Worm (Caenorhabditis elegans) whole organism, young adult: ENCODE results near the gene srsx-16.

Source experiments
- B0035.1 ChIP-seq: sonication (generic microtip); optimal IDR thresholded peaks from 2 replicates; lab custom pipeline; 2016; ENCODE audit warnings: missing genetic modification characterization, mild to moderate bottlenecking, missing compliant biosample characterization, missing genotype, missing genetic modification reagents
- B0336.3 ChIP-seq: fragments of 200-800 bp; sonication (Bioruptor generic); IDR thresholded peaks from 2 replicates; pipeline ENCODE4 v1.3.6; 2022; ENCODE audit warnings: missing genetic modification characterization, missing compliant biosample characterization
- C06A6.2 ChIP-seq: fragments of 200-800 bp; sonication (Bioruptor generic); conservative IDR thresholded peaks from 2 replicates; pipeline ENCODE4 v1.3.6; 2022; ENCODE audit warnings: missing genetic modification characterization, missing compliant biosample characterization
- F39B2.1 ChIP-seq: fragments of 200-800 bp; sonication (Bioruptor generic); IDR thresholded peaks from 2 replicates; pipeline ENCODE4 v1.3.6; 2022; ENCODE audit warnings: missing genetic modification reagents, missing genetic modification characterization, missing compliant biosample characterization
- Y53F4B.3 ChIP-seq: fragments of 200-800 bp; sonication (Bioruptor generic); IDR thresholded peaks from 2 replicates; pipeline ENCODE4 v1.3.6; 2022; ENCODE audit warnings: missing genetic modification reagents, missing genetic modification characterization, missing compliant biosample characterization
- Y53G8AR.9 ChIP-seq: fragments of 200-800 bp; sonication (Bioruptor generic); conservative IDR thresholded peaks from 2 replicates; pipeline ENCODE4 v1.3.6; 2022; ENCODE audit warnings: missing genetic modification reagents, missing genetic modification characterization, missing compliant biosample characterization
- Y67H2A.10 ChIP-seq: fragments of 200-800 bp; sonication (Bioruptor generic); conservative IDR thresholded peaks from 2 replicates; pipeline ENCODE4 v1.3.6; 2022; ENCODE audit warnings: missing genetic modification reagents, missing genetic modification characterization, missing compliant biosample characterization
- ZK185.1 ChIP-seq: sonication (generic microtip); optimal IDR thresholded peaks from 2 replicates; lab custom pipeline; 2016; ENCODE audit warnings: mild to moderate bottlenecking, missing genetic modification characterization, missing compliant biosample characterization; ENCODE audit not compliant: poor library complexity, severe bottlenecking
- akir-1 ChIP-seq: fragments of 200-800 bp; sonication (Bioruptor generic); optimal IDR thresholded peaks from 2 replicates; lab custom pipeline; 2018; ENCODE audit warnings: mild to moderate bottlenecking, missing genetic modification characterization, moderate library complexity, missing compliant biosample characterization
- atf-7 ChIP-seq: sonication (generic microtip); optimal IDR thresholded peaks from 2 replicates; lab custom pipeline; 2017; ENCODE audit warnings: mild to moderate bottlenecking, missing genetic modification characterization, missing compliant biosample characterization
- attf-3 ChIP-seq: fragments of 200-800 bp; sonication (Bioruptor generic); conservative IDR thresholded peaks from 2 replicates; pipeline ENCODE4 v1.3.6; 2022; ENCODE audit warnings: missing genetic modification reagents, missing genetic modification characterization, missing compliant biosample characterization
- ccch-3 ChIP-seq: fragments of 200-800 bp; sonication (Bioruptor generic); optimal IDR thresholded peaks from 2 replicates; lab custom pipeline; 2018; ENCODE audit warnings: mild to moderate bottlenecking, missing genetic modification characterization, missing compliant biosample characterization
- cebp-1 ChIP-seq, 2 experiments: fragments of 200-800 bp in 1 of 2; sonication (Bioruptor generic) in 1 of 2; sonication (generic microtip) in 1 of 2; IDR thresholded peaks in 1 of 2; optimal IDR thresholded peaks in 1 of 2; 2 replicates each; pipeline versions ENCODE4 v1.3.6 to Lab custom; 2017 to 2022; ENCODE audit warnings: missing compliant biosample characterization in 2 of 2, missing genetic modification characterization in 2 of 2, mild to moderate bottlenecking in 1 of 2, missing genetic modification reagents in 1 of 2, moderate library complexity in 1 of 2
- ceh-91 ChIP-seq: fragments of 200-800 bp; sonication (Bioruptor generic); IDR thresholded peaks from 2 replicates; pipeline ENCODE4 v1.3.6; 2022; ENCODE audit warnings: missing genetic modification reagents, missing genetic modification characterization, missing compliant biosample characterization
- dox-1 ChIP-seq: fragments of 200-800 bp; sonication (Bioruptor generic); IDR thresholded peaks from 2 replicates; pipeline ENCODE4 v1.3.6; 2022; ENCODE audit warnings: missing genetic modification reagents, missing genetic modification characterization, missing compliant biosample characterization
- dpff-1 ChIP-seq: sonication (generic microtip); optimal IDR thresholded peaks from 2 replicates; lab custom pipeline; 2017; ENCODE audit warnings: mild to moderate bottlenecking, missing genetic modification characterization, missing compliant biosample characterization
- egrh-3 ChIP-seq: fragments of 200-800 bp; sonication (Bioruptor generic); IDR thresholded peaks from 2 replicates; pipeline ENCODE4 v1.3.6; 2022; ENCODE audit warnings: missing genetic modification reagents, missing genetic modification characterization, missing compliant biosample characterization
- ekl-4 ChIP-seq: fragments of 200-800 bp; sonication (Bioruptor generic); IDR thresholded peaks from 2 replicates; pipeline ENCODE4 v1.3.6; 2022; ENCODE audit warnings: missing genetic modification reagents, missing genetic modification characterization, missing compliant biosample characterization
- fkh-3 ChIP-seq: sonication (generic microtip); optimal IDR thresholded peaks from 2 replicates; lab custom pipeline; 2016; ENCODE audit warnings: mild to moderate bottlenecking, missing genetic modification characterization, missing compliant biosample characterization
- hlh-12 ChIP-seq: sonication (generic microtip); optimal IDR thresholded peaks from 2 replicates; lab custom pipeline; 2016; ENCODE audit warnings: missing genetic modification characterization, missing compliant biosample characterization
- hmg-1.2 ChIP-seq: fragments of 200-800 bp; sonication (Bioruptor generic); IDR thresholded peaks from 2 replicates; pipeline ENCODE4 v1.3.6; 2022; ENCODE audit warnings: missing genetic modification reagents, missing genetic modification characterization, missing compliant biosample characterization
- hrde-1 ChIP-seq: sonication (generic microtip); optimal IDR thresholded peaks from 2 replicates; lab custom pipeline; 2016; ENCODE audit warnings: missing genetic modification characterization, mild to moderate bottlenecking, missing compliant biosample characterization, moderate library complexity, missing genotype, missing genetic modification reagents, borderline replicate concordance
- hsf-1 ChIP-seq: fragments of 200-800 bp; sonication (Bioruptor generic); IDR thresholded peaks from 2 replicates; pipeline ENCODE4 v1.3.6; 2022; ENCODE audit warnings: missing genetic modification reagents, missing genetic modification characterization, missing compliant biosample characterization
- lin-35 ChIP-seq, 3 experiments: fragments of 150-350 bp in 2 of 3; sonication (generic microtip) in 1 of 3; optimal IDR thresholded peaks; 2 replicates each; lab custom pipeline; 2014 to 2018; ENCODE audit warnings: missing biosample characterization in 3 of 3, missing genetic modification characterization in 3 of 3, missing genetic modification reagents in 3 of 3
- lin-54 ChIP-seq: fragments of 200-800 bp; sonication (Bioruptor generic); optimal IDR thresholded peaks from 2 replicates; lab custom pipeline; 2018; ENCODE audit warnings: mild to moderate bottlenecking, missing genetic modification characterization, missing compliant biosample characterization
- madf-10 ChIP-seq: sonication (generic microtip); optimal IDR thresholded peaks from 2 replicates; lab custom pipeline; 2016; ENCODE audit warnings: mild to moderate bottlenecking, missing genetic modification characterization, missing compliant biosample characterization
- mel-28 ChIP-seq: sonication (generic microtip); optimal IDR thresholded peaks from 2 replicates; lab custom pipeline; 2016; ENCODE audit warnings: borderline replicate concordance, mild to moderate bottlenecking, missing genetic modification characterization, missing compliant biosample characterization
- mes-4 ChIP-seq: sonication (generic microtip); optimal IDR thresholded peaks from 2 replicates; lab custom pipeline; 2016; ENCODE audit warnings: missing genotype, missing genetic modification characterization, missing compliant biosample characterization
- nfyb-1 ChIP-seq: fragments of 200-800 bp; sonication (Bioruptor generic); IDR thresholded peaks from 2 replicates; pipeline ENCODE4 v1.3.6; 2022; ENCODE audit warnings: missing genetic modification reagents, missing genetic modification characterization, missing compliant biosample characterization
- nhr-27 ChIP-seq: fragments of 200-800 bp; sonication (Bioruptor generic); optimal IDR thresholded peaks from 2 replicates; lab custom pipeline; 2018; ENCODE audit warnings: mild to moderate bottlenecking, missing genetic modification characterization, moderate library complexity, missing compliant biosample characterization
- nhr-80 ChIP-seq: sonication (generic microtip); optimal IDR thresholded peaks from 2 replicates; lab custom pipeline; 2016; ENCODE audit warnings: missing genetic modification characterization, missing compliant biosample characterization
- rcor-1 ChIP-seq: fragments of 200-800 bp; sonication (Bioruptor generic); IDR thresholded peaks from 2 replicates; pipeline ENCODE4 v1.3.6; 2022; ENCODE audit warnings: missing genetic modification reagents, missing genetic modification characterization, missing compliant biosample characterization
- repo-1 ChIP-seq: sonication (generic microtip); optimal IDR thresholded peaks from 2 replicates; lab custom pipeline; 2017; ENCODE audit warnings: mild to moderate bottlenecking, missing genetic modification characterization, missing compliant biosample characterization
- rpc-1 ChIP-seq, 2 experiments: fragments of 150-350 bp in 1 of 2; sonication (generic microtip) in 1 of 2; optimal IDR thresholded peaks; 2 replicates each; lab custom pipeline; 2014 to 2018; ENCODE audit warnings: missing biosample characterization in 1 of 2, missing genetic modification characterization in 1 of 2, missing genetic modification reagents in 1 of 2, missing genotype in 1 of 2
- snpc-1.1 ChIP-seq: sonication (generic microtip); optimal IDR thresholded peaks from 2 replicates; lab custom pipeline; 2017; ENCODE audit warnings: missing genetic modification characterization, mild to moderate bottlenecking, missing compliant biosample characterization, antibody characterized with exemption, moderate library complexity, missing genotype, missing genetic modification reagents; ENCODE audit not compliant: insufficient read depth
- tbx-9 ChIP-seq: sonication (generic microtip); optimal IDR thresholded peaks from 2 replicates; lab custom pipeline; 2016; ENCODE audit warnings: borderline replicate concordance, missing genetic modification characterization, inconsistent platforms, missing compliant biosample characterization
- unc-130 ChIP-seq: sonication (generic microtip); optimal IDR thresholded peaks from 2 replicates; lab custom pipeline; 2016; ENCODE audit warnings: missing genetic modification reagents, missing genetic modification characterization, missing compliant biosample characterization
- ztf-22 ChIP-seq: fragments of 200-800 bp; sonication (Bioruptor generic); optimal IDR thresholded peaks from 2 replicates; lab custom pipeline; 2018; ENCODE audit warnings: mild to moderate bottlenecking, missing genetic modification characterization, moderate library complexity, missing compliant biosample characterization
- ztf-25 ChIP-seq: fragments of 200-800 bp; sonication (Bioruptor generic); IDR thresholded peaks from 2 replicates; pipeline ENCODE4 v1.3.6; 2022; ENCODE audit warnings: missing genetic modification reagents, missing genetic modification characterization, missing compliant biosample characterization
- ztf-28 ChIP-seq: fragments of 200-800 bp; sonication (Bioruptor generic); IDR thresholded peaks from 2 replicates; pipeline ENCODE4 v1.3.6; 2022; ENCODE audit warnings: missing genetic modification reagents, missing genetic modification characterization, missing compliant biosample characterization
- ztf-3 ChIP-seq: fragments of 200-800 bp; sonication (Bioruptor generic); optimal IDR thresholded peaks from 2 replicates; lab custom pipeline; 2018; ENCODE audit warnings: mild to moderate bottlenecking, missing genetic modification characterization, missing compliant biosample characterization
- ztf-6 ChIP-seq: fragments of 200-800 bp; sonication (Bioruptor generic); IDR thresholded peaks from 2 replicates; pipeline ENCODE4 v1.3.6; 2022; ENCODE audit warnings: missing genetic modification reagents, missing genetic modification characterization, missing compliant biosample characterization

Gene srsx-16

DNA sequence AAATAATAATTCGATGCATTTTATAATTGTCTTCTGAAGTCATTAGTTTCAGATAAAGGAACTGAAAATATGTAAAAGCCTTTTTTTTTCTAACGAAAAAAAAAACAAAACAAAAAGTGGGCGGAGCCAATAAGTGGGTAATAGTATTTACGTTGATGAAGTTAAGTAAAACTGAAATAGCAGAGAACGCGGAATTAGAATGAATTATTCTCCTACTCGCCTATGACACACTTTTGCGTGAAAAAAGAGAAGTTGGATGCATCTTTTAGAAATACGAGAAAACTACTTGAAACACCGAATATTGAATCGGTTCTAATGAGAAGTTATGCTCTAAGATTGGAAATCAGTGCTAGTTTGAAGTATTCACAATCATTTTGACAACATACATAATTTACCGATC, at the start of gene srsx-16:
Gene srsx-16 (minus strand): TSS at position 101 of the 400 bp plus-strand sequence.
- TF ChIP-seq ZK185.1 (tag; lab: Kevin White, UChicago) (no peak), egrh-3 (no peak), F39B2.1 (GFP tag; lab: Robert Waterston, UW) (no peak), ztf-6 (GFP tag; lab: Robert Waterston, UW) (no peak), tbx-9 (tag; lab: Kevin White, UChicago) (no peak), fkh-3 (tag; lab: Kevin White, UChicago) (no peak), repo-1 (no peak), ztf-22 (GFP tag; lab: Kevin White, UChicago) (no peak), hsf-1 (GFP tag; lab: Robert Waterston, UW) (no peak), nfyb-1 (GFP tag; lab: Robert Waterston, UW) (no peak)
- TF ChIP-seq, all 124 proteins: peak for 0

DNA sequence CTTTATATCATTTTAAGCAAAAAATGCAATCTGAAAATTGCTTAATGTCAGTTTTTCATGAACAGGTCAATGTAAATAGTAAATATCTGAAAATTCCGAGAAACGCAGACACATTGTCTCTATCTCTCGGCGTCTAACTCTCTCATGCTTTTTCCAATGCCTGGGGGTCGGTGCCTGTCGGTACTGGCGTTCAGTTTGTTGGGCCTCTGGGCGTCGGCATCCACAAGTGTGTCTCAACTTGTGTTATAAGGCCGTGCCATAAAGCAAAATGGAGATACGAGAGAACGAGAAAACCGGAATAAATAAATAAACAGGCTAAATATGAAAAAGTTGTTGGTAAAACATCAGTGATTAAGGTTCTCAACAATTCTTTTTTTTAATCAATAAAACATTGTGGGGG, 47.6 kb upstream of the srsx-16 start:
- TF ChIP-seq B0035.1 (tag; lab: Kevin White, UChicago) (no peak), ztf-25 (GFP tag; lab: Robert Waterston, UW) (no peak), ztf-6 (GFP tag; lab: Robert Waterston, UW) (no peak), hmg-1.2 (peak; percentile 19; the same call in 1 of the 2 replicates), C06A6.2 (GFP tag; lab: Robert Waterston, UW) (no peak), mel-28 (no peak), cebp-1 (GFP tag; IDR thresholded peaks at IDR 0.05; lab: Robert Waterston, UW) (no peak), cebp-1 (tag; optimal IDR thresholded peaks at IDR 0.05; lab: Kevin White, UChicago) (peak; percentile 19), ztf-28 (no peak), rpc-1 (optimal IDR thresholded peaks at IDR 0.05; lab: Kevin White, UChicago) (no peak), rpc-1 (tag; optimal IDR thresholded peaks at IDR 0.05; lab: Kevin White, UChicago) (no peak), hrde-1 (tag; lab: Kevin White, UChicago) (no peak), ccch-3 (GFP tag; lab: Kevin White, UChicago) (no peak), nhr-80 (peak; percentile 5), B0336.3 (GFP tag; lab: Robert Waterston, UW) (no peak), atf-7 (tag; lab: Kevin White, UChicago) (no peak), ztf-3 (GFP tag; lab: Kevin White, UChicago) (no peak), Y53G8AR.9 (no peak)
- TF ChIP-seq, all 124 proteins: peak for 3

DNA sequence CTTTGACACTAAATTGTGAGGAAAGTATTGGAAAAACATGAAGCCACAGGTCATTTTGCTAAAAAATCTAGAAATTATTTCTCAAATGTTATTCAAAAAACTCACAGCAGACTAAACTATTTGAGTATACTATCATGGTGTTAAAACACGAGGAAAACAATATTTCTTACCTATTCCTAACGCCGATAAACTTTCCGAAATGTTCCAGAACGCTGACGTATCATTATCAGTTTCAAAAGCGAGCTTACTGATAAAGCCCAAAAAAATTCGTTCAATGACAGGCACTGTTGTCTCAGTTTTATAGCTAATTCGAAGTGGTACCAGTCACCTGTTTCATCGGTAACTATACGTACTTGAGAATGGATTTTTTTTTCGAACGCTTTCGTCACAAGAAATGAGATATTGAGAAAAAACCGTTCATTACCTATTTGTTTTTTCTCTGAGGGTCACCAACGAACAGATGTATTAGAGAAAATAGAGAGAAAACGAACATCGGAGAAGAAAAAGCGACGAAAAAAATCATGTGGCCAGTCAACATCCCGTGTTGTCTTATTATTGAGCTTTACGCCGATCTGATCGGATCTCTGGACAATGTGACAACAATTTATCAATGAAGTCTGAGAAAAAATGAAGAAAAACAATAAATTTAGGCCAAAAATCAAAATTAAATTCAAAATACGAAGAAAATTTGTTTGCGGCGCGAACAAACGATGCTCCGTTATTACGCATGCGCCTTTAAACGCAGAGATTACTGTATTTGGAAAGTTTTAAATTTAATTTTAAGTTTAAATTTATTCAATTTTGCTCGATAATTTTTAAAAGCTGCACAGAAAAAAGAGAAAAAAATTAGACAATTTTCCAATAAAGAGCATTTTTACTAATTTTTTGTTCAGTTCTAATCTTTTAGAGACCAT, 46.8 kb upstream of the srsx-16 start:
- TF ChIP-seq rcor-1 (no peak), lin-35 (GFP tag; optimal IDR thresholded peaks at IDR 0.05; lab: Kevin White, UChicago) (peak in 1 of 3 experiments; percentile 9), madf-10 (tag; lab: Kevin White, UChicago) (no peak), ztf-22 (GFP tag; lab: Kevin White, UChicago) (no peak), attf-3 (GFP tag; lab: Robert Waterston, UW) (peak; percentile 92), ekl-4 (GFP tag; lab: Robert Waterston, UW) (no peak), dox-1 (peak; percentile 30; the same call in 1 of the 2 replicates), egrh-3 (no peak), hlh-12 (no peak), nhr-80 (peak; percentile 19), akir-1 (GFP tag; lab: Kevin White, UChicago) (no peak), Y67H2A.10 (GFP tag; lab: Robert Waterston, UW) (no peak), B0035.1 (tag; lab: Kevin White, UChicago) (no peak), ztf-3 (GFP tag; lab: Kevin White, UChicago) (no peak), mes-4 (tag; lab: Kevin White, UChicago) (no peak), lin-54 (GFP tag; lab: Kevin White, UChicago) (peak; percentile 73), Y53F4B.3 (GFP tag; lab: Robert Waterston, UW) (no peak), snpc-1.1 (tag; lab: Kevin White, UChicago) (peak; percentile 12), dpff-1 (tag; lab: Kevin White, UChicago) (no peak), nhr-27 (tag; lab: Kevin White, UChicago) (no peak), ceh-91 (peak; percentile 42; the same call in 1 of the 2 replicates), fkh-3 (tag; lab: Kevin White, UChicago) (no peak), unc-130 (no peak)
